Fruit fly (Drosophila melanogaster): ENCODE data around the gene CG32413.

dm6 chr3L:5897228-5897688 lies 6.6 kb downstream of the CG32413 start, which contains the start of the genes PolE2 and CG5592:
- no peak for TF ChIP-seq usp (GFP tag; optimal IDR thresholded peaks at IDR 0.05)
- no peak for TF ChIP-seq Dll (optimal IDR thresholded peaks at IDR 0.05)
- no peak for TF ChIP-seq EcR (GFP tag; optimal IDR thresholded peaks at IDR 0.05)
- TF ChIP-seq CG8478 (optimal IDR thresholded peaks at IDR 0.05), result no peak

Measured in whole organism.